Worm (Caenorhabditis elegans) whole organism, young adult: ENCODE measurements around the gene ZK377.15.

Experiments
- F49E8.2 ChIP-seq: sonication (generic microtip); optimal IDR thresholded peaks from 3 replicates; lab custom pipeline; 2017; ENCODE audit warnings: missing genetic modification characterization, mild to moderate bottlenecking, missing compliant biosample characterization, antibody characterized with exemption, moderate library complexity; ENCODE audit not compliant: insufficient read depth
- tbx-9 ChIP-seq: sonication (generic microtip); optimal IDR thresholded peaks from 2 replicates; lab custom pipeline; 2016; ENCODE audit warnings: borderline replicate concordance, missing genetic modification characterization, inconsistent platforms, missing compliant biosample characterization
- unc-130 ChIP-seq: sonication (generic microtip); optimal IDR thresholded peaks from 2 replicates; lab custom pipeline; 2016; ENCODE audit warnings: missing genetic modification reagents, missing genetic modification characterization, missing compliant biosample characterization

DNA sequence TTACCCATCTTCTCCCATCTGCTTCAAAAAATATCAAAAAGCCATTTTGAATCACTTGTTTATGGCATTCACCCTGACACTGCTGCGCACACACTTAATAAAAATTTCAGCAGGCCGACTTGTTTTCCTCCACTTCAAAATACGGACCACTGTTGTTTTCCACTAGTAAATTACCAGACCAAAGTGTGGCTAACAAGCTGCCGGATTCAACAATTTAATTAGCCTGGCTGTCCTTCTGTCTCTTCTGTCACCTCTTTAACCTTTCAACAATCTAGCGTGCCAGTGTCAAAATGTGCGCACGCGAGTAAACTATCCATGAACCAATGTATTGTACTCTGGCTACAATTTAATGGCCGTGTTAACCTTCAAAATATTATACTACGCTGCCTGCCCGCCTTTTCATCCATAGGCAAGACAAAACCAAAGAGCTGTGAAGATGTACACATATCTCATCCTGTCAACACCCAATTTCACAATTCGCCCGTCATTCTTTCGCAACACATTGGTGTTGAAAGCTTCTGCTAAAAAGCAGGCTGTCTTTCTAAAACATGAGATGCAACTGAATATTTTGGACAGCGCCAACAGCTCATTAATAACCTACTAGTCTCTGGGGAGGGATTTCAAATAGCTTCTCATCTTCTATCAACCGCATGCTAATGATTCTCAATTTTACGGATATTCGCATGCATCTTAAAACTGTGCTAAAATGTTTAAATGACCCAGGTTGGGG, 1.2 kb downstream of the ZK377.15 start:
- TF ChIP-seq tbx-9 (no peak), unc-130 (GFP tag; lab: Kevin White, UChicago) (no peak), F49E8.2 (tag; lab: Kevin White, UChicago) (no peak)
